Worm (Caenorhabditis elegans) whole organism, young adult: ENCODE data around the gene pho-10.

Experiments
- C17E4.6 ChIP-seq: fragments of 200-800 bp; sonication (Bioruptor generic); IDR thresholded peaks from 2 replicates; pipeline ENCODE4 v1.3.6; 2022; ENCODE audit warnings: missing genetic modification reagents, missing genetic modification characterization, missing compliant biosample characterization
- F33H1.4 ChIP-seq: fragments of 200-800 bp; sonication (Bioruptor generic); IDR thresholded peaks from 2 replicates; pipeline ENCODE4 v1.3.6; 2022; ENCODE audit warnings: missing genetic modification reagents, missing genetic modification characterization, missing compliant biosample characterization
- F52B5.7 ChIP-seq: sonication (generic microtip); optimal IDR thresholded peaks from 2 replicates; lab custom pipeline; 2016; ENCODE audit warnings: mild to moderate bottlenecking, missing genetic modification characterization, missing compliant biosample characterization
- F57A8.1 ChIP-seq: fragments of 200-800 bp; sonication (Bioruptor generic); optimal IDR thresholded peaks from 2 replicates; lab custom pipeline; 2018; ENCODE audit warnings: mild to moderate bottlenecking, missing genetic modification characterization, moderate library complexity, missing compliant biosample characterization
- K11D2.4 ChIP-seq: fragments of 200-800 bp; sonication (Bioruptor generic); IDR thresholded peaks from 2 replicates; pipeline ENCODE4 v1.3.6; 2022; ENCODE audit warnings: missing genetic modification reagents, missing genetic modification characterization, missing compliant biosample characterization
- Y67H2A.10 ChIP-seq: fragments of 200-800 bp; sonication (Bioruptor generic); conservative IDR thresholded peaks from 2 replicates; pipeline ENCODE4 v1.3.6; 2022; ENCODE audit warnings: missing genetic modification reagents, missing genetic modification characterization, missing compliant biosample characterization
- ama-1 ChIP-seq, 3 experiments: fragments of 150-350 bp in 1 of 3; sonication (generic microtip) in 2 of 3; optimal IDR thresholded peaks; 2 replicates each; lab custom pipeline; 2014 to 2018; ENCODE audit warnings: missing biosample characterization in 2 of 3, missing genetic modification characterization in 2 of 3, missing genetic modification reagents in 2 of 3
- athp-1 ChIP-seq: sonication (generic microtip); optimal IDR thresholded peaks from 2 replicates; lab custom pipeline; 2017; ENCODE audit warnings: mild to moderate bottlenecking, missing genetic modification characterization, missing compliant biosample characterization
- ccch-3 ChIP-seq: fragments of 200-800 bp; sonication (Bioruptor generic); optimal IDR thresholded peaks from 2 replicates; lab custom pipeline; 2018; ENCODE audit warnings: mild to moderate bottlenecking, missing genetic modification characterization, missing compliant biosample characterization
- cebp-1 ChIP-seq, 2 experiments: fragments of 200-800 bp in 1 of 2; sonication (Bioruptor generic) in 1 of 2; sonication (generic microtip) in 1 of 2; IDR thresholded peaks in 1 of 2; optimal IDR thresholded peaks in 1 of 2; 2 replicates each; pipeline versions ENCODE4 v1.3.6 to Lab custom; 2017 to 2022; ENCODE audit warnings: missing compliant biosample characterization in 2 of 2, missing genetic modification characterization in 2 of 2, mild to moderate bottlenecking in 1 of 2, missing genetic modification reagents in 1 of 2, moderate library complexity in 1 of 2
- dox-1 ChIP-seq: fragments of 200-800 bp; sonication (Bioruptor generic); IDR thresholded peaks from 2 replicates; pipeline ENCODE4 v1.3.6; 2022; ENCODE audit warnings: missing genetic modification reagents, missing genetic modification characterization, missing compliant biosample characterization
- efl-1 ChIP-seq: fragments of 150-350 bp; optimal IDR thresholded peaks from 2 replicates; lab custom pipeline; 2014; ENCODE audit warnings: missing biosample characterization, missing genetic modification reagents, missing genetic modification characterization
- ekl-4 ChIP-seq: fragments of 200-800 bp; sonication (Bioruptor generic); IDR thresholded peaks from 2 replicates; pipeline ENCODE4 v1.3.6; 2022; ENCODE audit warnings: missing genetic modification reagents, missing genetic modification characterization, missing compliant biosample characterization
- ets-4 ChIP-seq: fragments of 200-800 bp; sonication (Bioruptor generic); optimal IDR thresholded peaks from 2 replicates; lab custom pipeline; 2018; ENCODE audit warnings: mild to moderate bottlenecking, missing genetic modification characterization, missing compliant biosample characterization
- hmg-1.2 ChIP-seq: fragments of 200-800 bp; sonication (Bioruptor generic); IDR thresholded peaks from 2 replicates; pipeline ENCODE4 v1.3.6; 2022; ENCODE audit warnings: missing genetic modification reagents, missing genetic modification characterization, missing compliant biosample characterization
- let-526 ChIP-seq: fragments of 200-800 bp; sonication (Bioruptor generic); IDR thresholded peaks from 2 replicates; pipeline ENCODE4 v1.3.6; 2022; ENCODE audit warnings: missing genetic modification reagents, missing genetic modification characterization, missing compliant biosample characterization
- lin-26 ChIP-seq: fragments of 200-800 bp; sonication (Bioruptor generic); IDR thresholded peaks from 2 replicates; pipeline ENCODE4 v1.3.6; 2022; ENCODE audit warnings: missing genetic modification reagents, missing genetic modification characterization, missing compliant biosample characterization
- lin-35 ChIP-seq, 3 experiments: fragments of 150-350 bp in 2 of 3; sonication (generic microtip) in 1 of 3; optimal IDR thresholded peaks; 2 replicates each; lab custom pipeline; 2014 to 2018; ENCODE audit warnings: missing biosample characterization in 3 of 3, missing genetic modification characterization in 3 of 3, missing genetic modification reagents in 3 of 3
- lin-40 ChIP-seq: sonication (generic microtip); optimal IDR thresholded peaks from 2 replicates; lab custom pipeline; 2016; ENCODE audit warnings: missing genetic modification characterization, mild to moderate bottlenecking, missing compliant biosample characterization, missing genotype, missing genetic modification reagents
- lir-1 ChIP-seq: fragments of 200-800 bp; sonication (Bioruptor generic); conservative IDR thresholded peaks from 2 replicates; pipeline ENCODE4 v1.3.6; 2022; ENCODE audit warnings: missing genetic modification reagents, missing genetic modification characterization, missing compliant biosample characterization
- madf-10 ChIP-seq: sonication (generic microtip); optimal IDR thresholded peaks from 2 replicates; lab custom pipeline; 2016; ENCODE audit warnings: mild to moderate bottlenecking, missing genetic modification characterization, missing compliant biosample characterization
- madf-8 ChIP-seq: fragments of 200-800 bp; sonication (Bioruptor generic); conservative IDR thresholded peaks from 2 replicates; pipeline ENCODE4 v1.3.6; 2022; ENCODE audit warnings: missing genetic modification reagents, missing genetic modification characterization, missing compliant biosample characterization
- mcd-1 ChIP-seq: fragments of 200-800 bp; sonication (Bioruptor generic); IDR thresholded peaks from 2 replicates; pipeline ENCODE4 v1.3.6; 2022; ENCODE audit warnings: missing genetic modification reagents, missing genetic modification characterization, missing compliant biosample characterization
- mes-4 ChIP-seq: sonication (generic microtip); optimal IDR thresholded peaks from 2 replicates; lab custom pipeline; 2016; ENCODE audit warnings: missing genotype, missing genetic modification characterization, missing compliant biosample characterization
- mxl-1 ChIP-seq: sonication (generic microtip); optimal IDR thresholded peaks from 2 replicates; lab custom pipeline; 2016; ENCODE audit warnings: missing genetic modification characterization, missing compliant biosample characterization
- nhr-120 ChIP-seq: fragments of 200-800 bp; sonication (Bioruptor generic); IDR thresholded peaks from 2 replicates; pipeline ENCODE4 v1.3.6; 2022; ENCODE audit warnings: missing genetic modification characterization, missing compliant biosample characterization
- nhr-27 ChIP-seq: fragments of 200-800 bp; sonication (Bioruptor generic); optimal IDR thresholded peaks from 2 replicates; lab custom pipeline; 2018; ENCODE audit warnings: mild to moderate bottlenecking, missing genetic modification characterization, moderate library complexity, missing compliant biosample characterization
- pbrm-1 ChIP-seq: fragments of 200-800 bp; sonication (Bioruptor generic); IDR thresholded peaks from 2 replicates; pipeline ENCODE4 v1.3.6; 2022; ENCODE audit warnings: missing genetic modification reagents, missing genetic modification characterization, missing compliant biosample characterization
- snpc-1.1 ChIP-seq: sonication (generic microtip); optimal IDR thresholded peaks from 2 replicates; lab custom pipeline; 2017; ENCODE audit warnings: missing genetic modification characterization, mild to moderate bottlenecking, missing compliant biosample characterization, antibody characterized with exemption, moderate library complexity, missing genotype, missing genetic modification reagents; ENCODE audit not compliant: insufficient read depth
- snpc-4 ChIP-seq, 5 experiments: fragments of 150-350 bp in 1 of 5; sonication (generic microtip) in 4 of 5; optimal IDR thresholded peaks; 2 replicates each; lab custom pipeline; 2014 to 2018; ENCODE audit warnings: missing genetic modification characterization in 5 of 5, missing biosample characterization in 3 of 5, antibody characterized with exemption in 2 of 5, mild to moderate bottlenecking in 2 of 5, missing compliant biosample characterization in 2 of 5, missing genotype in 2 of 5, moderate library complexity in 2 of 5, missing genetic modification reagents in 1 of 5
- tbx-9 ChIP-seq: sonication (generic microtip); optimal IDR thresholded peaks from 2 replicates; lab custom pipeline; 2016; ENCODE audit warnings: borderline replicate concordance, missing genetic modification characterization, inconsistent platforms, missing compliant biosample characterization
- unc-130 ChIP-seq: sonication (generic microtip); optimal IDR thresholded peaks from 2 replicates; lab custom pipeline; 2016; ENCODE audit warnings: missing genetic modification reagents, missing genetic modification characterization, missing compliant biosample characterization
- ztf-28 ChIP-seq: fragments of 200-800 bp; sonication (Bioruptor generic); IDR thresholded peaks from 2 replicates; pipeline ENCODE4 v1.3.6; 2022; ENCODE audit warnings: missing genetic modification reagents, missing genetic modification characterization, missing compliant biosample characterization

The pho-10 gene

DNA sequence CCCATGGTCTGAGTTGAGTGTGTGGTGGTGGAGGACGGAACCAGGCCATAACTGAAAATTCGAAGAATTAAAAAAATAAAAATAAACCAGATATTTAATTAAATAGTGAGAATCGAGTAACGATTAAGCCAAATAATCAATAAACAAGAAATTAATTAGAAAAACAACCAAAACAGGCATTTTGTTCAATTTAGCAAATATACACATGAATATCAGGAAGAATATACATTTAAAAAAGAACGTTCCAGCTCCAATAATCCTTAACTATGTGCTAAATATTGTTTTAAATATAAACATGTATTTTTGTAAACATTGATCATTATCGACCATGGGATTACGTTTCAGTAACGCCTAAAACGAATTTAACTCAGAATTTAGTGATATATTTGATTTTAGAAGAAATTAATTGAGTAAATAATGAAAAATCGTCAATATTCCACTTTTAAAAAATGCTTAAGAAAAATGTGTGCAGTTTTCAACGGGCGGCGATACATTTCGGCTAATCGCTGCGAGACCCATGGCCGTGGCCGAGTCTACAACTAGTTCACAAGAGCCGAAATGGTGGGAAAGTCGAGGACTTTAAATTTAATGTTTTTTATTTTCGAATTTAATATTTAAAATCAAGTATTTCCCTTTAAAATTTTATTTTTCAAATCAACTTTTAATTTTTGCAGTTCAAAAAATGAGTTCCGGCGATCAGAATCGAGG lies 47.8 kb upstream of the pho-10 start, which contains the start of the genes R53.4 and psf-1 (continued):
- no peak for TF ChIP-seq cebp-1 (GFP tag; IDR thresholded peaks at IDR 0.05; lab: Robert Waterston, UW)
- TF ChIP-seq cebp-1 (tag; optimal IDR thresholded peaks at IDR 0.05; lab: Kevin White, UChicago), result peak; percentile 37
- TF ChIP-seq pbrm-1 (GFP tag; lab: Robert Waterston, UW), result no peak; the same call in 1 of the 2 replicates
- TF ChIP-seq efl-1 (GFP tag; lab: Kevin White, UChicago), result peak; percentile 46
- no peak for TF ChIP-seq K11D2.4
- peak; percentile 23; the same call in 1 of the 2 replicates for TF ChIP-seq mcd-1 (GFP tag; lab: Robert Waterston, UW)
- 0 out of 2 replicates have a peak, but pooled peaks have one; percentile 11 for TF ChIP-seq Y67H2A.10 (GFP tag; lab: Robert Waterston, UW)
- TF ChIP-seq lir-1 (GFP tag; lab: Robert Waterston, UW), result 0 out of 2 replicates have a peak, but pooled peaks have one; percentile 32
- no peak for TF ChIP-seq snpc-4 (GFP tag; optimal IDR thresholded peaks at IDR 0.05; lab: Kevin White, UChicago)
- peak in 2 of 4 experiments; percentile 10 to 31 for TF ChIP-seq snpc-4 (tag; optimal IDR thresholded peaks at IDR 0.05; lab: Kevin White, UChicago)
- no peak for TF ChIP-seq mes-4 (tag; lab: Kevin White, UChicago)
- peak; percentile 77 for TF ChIP-seq dox-1
- peak; percentile 19; the same call in 1 of the 2 replicates for TF ChIP-seq madf-8 (GFP tag; lab: Robert Waterston, UW)
- peak; percentile 52 for TF ChIP-seq unc-130
- peak; percentile 47; the same call in 1 of the 2 replicates for TF ChIP-seq let-526
- peak; percentile 88 for TF ChIP-seq F33H1.4
- 0 out of 2 replicates have a peak, but pooled peaks have one; percentile 15 for TF ChIP-seq lin-26

DNA sequence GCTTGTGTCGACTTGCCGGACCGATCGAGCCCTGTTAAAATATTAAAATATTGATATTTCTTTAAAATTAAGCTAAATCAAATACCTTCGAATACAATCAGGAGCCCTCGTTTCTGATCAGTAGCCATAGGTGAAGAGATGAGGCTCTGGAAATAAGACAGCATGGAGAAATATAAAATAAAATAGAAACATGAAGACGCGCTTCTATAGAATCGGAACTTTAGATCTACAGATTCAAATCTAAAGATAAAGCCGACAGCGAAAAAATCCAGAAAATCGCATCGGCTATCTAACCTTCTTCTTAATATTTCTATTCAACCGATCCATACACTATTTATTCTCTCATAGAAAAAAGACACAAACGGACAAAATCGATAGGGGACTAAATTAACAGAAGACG lies 46.6 kb upstream of the pho-10 start, which contains the start of gene dtmk-1:
Gene dtmk-1 (minus strand): TSS at position 146 of the 400 bp plus-strand sequence.
- TF ChIP-seq tbx-9 (tag; lab: Kevin White, UChicago), result no peak
- TF ChIP-seq athp-1 (tag; lab: Kevin White, UChicago), result no peak
- no peak for TF ChIP-seq ztf-28
- TF ChIP-seq hmg-1.2 (GFP tag; lab: Robert Waterston, UW), result 0 out of 2 replicates have a peak, but pooled peaks have one; percentile 12
- no peak for TF ChIP-seq nhr-120 (GFP tag; lab: Robert Waterston, UW)
- no peak for TF ChIP-seq F57A8.1 (GFP tag; lab: Kevin White, UChicago)
- no peak for TF ChIP-seq C17E4.6 (GFP tag; lab: Robert Waterston, UW)
- TF ChIP-seq F52B5.7 (tag; lab: Kevin White, UChicago), result no peak
- no peak for TF ChIP-seq lin-40 (tag; lab: Kevin White, UChicago)
- TF ChIP-seq ccch-3 (GFP tag; lab: Kevin White, UChicago), result no peak
- TF ChIP-seq nhr-27 (tag; lab: Kevin White, UChicago), result no peak
- TF ChIP-seq madf-10 (tag; lab: Kevin White, UChicago), result no peak
- TF ChIP-seq mxl-1, result no peak
- peak; percentile 11 for TF ChIP-seq ama-1 (optimal IDR thresholded peaks at IDR 0.05; lab: Kevin White, UChicago)
- TF ChIP-seq ama-1 (GFP tag; optimal IDR thresholded peaks at IDR 0.05; lab: Kevin White, UChicago), result peak in 1 of 2 experiments; percentile 47
- TF ChIP-seq ekl-4 (GFP tag; lab: Robert Waterston, UW), result 0 out of 2 replicates have a peak, but pooled peaks have one; percentile 21
- TF ChIP-seq snpc-1.1 (tag; lab: Kevin White, UChicago), result peak; percentile 17

DNA sequence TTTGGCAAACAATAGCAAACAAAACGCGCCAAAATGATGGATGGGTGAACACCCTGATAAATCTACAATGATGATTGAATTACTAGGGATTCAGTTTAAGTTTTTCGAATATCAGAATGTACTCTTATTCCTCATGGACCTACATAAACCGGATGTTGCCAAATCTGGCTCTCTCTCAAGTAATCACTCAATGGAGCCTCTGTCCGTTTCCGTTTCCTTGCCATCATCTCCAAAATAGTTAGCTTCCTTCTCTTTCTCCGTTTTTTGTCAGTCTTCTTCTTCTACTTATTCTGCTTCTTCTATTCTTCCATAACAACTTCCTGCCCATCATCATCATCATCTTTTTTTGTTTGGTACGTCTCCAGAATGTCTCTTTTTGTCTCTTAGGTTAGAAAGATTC lies 45.0 kb upstream of the pho-10 start:
- TF ChIP-seq lin-35 (GFP tag; optimal IDR thresholded peaks at IDR 0.05; lab: Kevin White, UChicago) (no peak), ets-4 (GFP tag; lab: Kevin White, UChicago) (no peak), tbx-9 (tag; lab: Kevin White, UChicago) (no peak), lir-1 (GFP tag; lab: Robert Waterston, UW) (no peak)
